Fruit fly (Drosophila melanogaster) whole organism, pupa: ENCODE data around the gene CdGAPr.

ENCODE experiments used
- CG10348 ChIP-seq: fragments of 200-800 bp; sonication (Bioruptor generic); IDR thresholded peaks from 2 replicates; pipeline ENCODE4 v1.3.6; 2022; ENCODE audit warnings: missing biosample characterization, missing genetic modification characterization
- CG12605 ChIP-seq: fragments of 200-800 bp; sonication (Bioruptor generic); IDR thresholded peaks from 2 replicates; pipeline ENCODE4 v1.3.6; 2022; ENCODE audit warnings: missing biosample characterization, missing genetic modification characterization
- CG13204 ChIP-seq: fragments of 200-800 bp; sonication (Bioruptor generic); optimal IDR thresholded peaks from 2 replicates; lab custom pipeline; 2018; ENCODE audit warnings: missing biosample characterization, mild to moderate bottlenecking, missing genetic modification characterization, moderate library complexity
- CG14655 ChIP-seq: fragments of 200-800 bp; sonication (Bioruptor generic); optimal IDR thresholded peaks from 3 replicates; lab custom pipeline; 2017; ENCODE audit warnings: mild to moderate bottlenecking, missing biosample characterization, missing genetic modification reagents, missing genetic modification characterization
- CG15710 ChIP-seq: fragments of 200-800 bp; sonication (Bioruptor generic); optimal IDR thresholded peaks from 2 replicates; lab custom pipeline; 2018; ENCODE audit warnings: missing biosample characterization, mild to moderate bottlenecking, missing genetic modification characterization, moderate library complexity
- CG17806 ChIP-seq: fragments of 200-800 bp; sonication (Bioruptor generic); optimal IDR thresholded peaks from 2 replicates; lab custom pipeline; 2018; ENCODE audit warnings: missing biosample characterization, mild to moderate bottlenecking, missing genetic modification characterization, moderate library complexity
- CG32121 ChIP-seq: fragments of 200-800 bp; sonication (Bioruptor generic); IDR thresholded peaks from 2 replicates; pipeline ENCODE4 v1.3.6; 2022; ENCODE audit warnings: missing biosample characterization, missing genetic modification characterization
- CG34367 ChIP-seq: fragments of 200-800 bp; sonication (Bioruptor generic); optimal IDR thresholded peaks from 2 replicates; lab custom pipeline; 2018; ENCODE audit warnings: missing biosample characterization, mild to moderate bottlenecking, missing genetic modification characterization
- CG4496 ChIP-seq: fragments of 200-800 bp; sonication (Bioruptor generic); IDR thresholded peaks from 3 replicates; pipeline ENCODE4 v1.3.6; 2022; ENCODE audit warnings: missing biosample characterization, missing genetic modification characterization
- CG8159 ChIP-seq: fragments of 200-800 bp; sonication (Bioruptor generic); optimal IDR thresholded peaks from 3 replicates; lab custom pipeline; 2018; ENCODE audit warnings: missing biosample characterization, mild to moderate bottlenecking, missing genetic modification characterization, moderate library complexity
- CG8301 ChIP-seq: fragments of 200-800 bp; sonication (Bioruptor generic); optimal IDR thresholded peaks from 2 replicates; lab custom pipeline; 2018; ENCODE audit warnings: missing biosample characterization, mild to moderate bottlenecking, missing genetic modification characterization
- CG9948 ChIP-seq: fragments of 200-800 bp; sonication (Bioruptor generic); optimal IDR thresholded peaks from 2 replicates; lab custom pipeline; 2018; ENCODE audit warnings: missing biosample characterization, mild to moderate bottlenecking, missing genetic modification characterization, moderate library complexity
- D1 ChIP-seq: fragments of 200-800 bp; sonication (Bioruptor generic); optimal IDR thresholded peaks from 2 replicates; lab custom pipeline; 2018; ENCODE audit warnings: missing biosample characterization, mild to moderate bottlenecking, missing genetic modification characterization, moderate library complexity
- EcR ChIP-seq: fragments of 200-800 bp; sonication (Bioruptor generic); optimal IDR thresholded peaks from 3 replicates; lab custom pipeline; 2019; ENCODE audit warnings: missing biosample characterization, missing genetic modification characterization, mild to moderate bottlenecking, moderate library complexity, missing genetic modification reagents
- Ets98B ChIP-seq: fragments of 200-800 bp; sonication (Bioruptor generic); IDR thresholded peaks from 2 replicates; pipeline ENCODE4 v1.3.6; 2022; ENCODE audit warnings: missing biosample characterization, missing genetic modification characterization
- Pif1A ChIP-seq: fragments of 200-800 bp; sonication (Bioruptor generic); optimal IDR thresholded peaks from 3 replicates; lab custom pipeline; 2016; ENCODE audit warnings: missing biosample characterization, missing genetic modification characterization
- Pif1B ChIP-seq: fragments of 200-800 bp; sonication (Bioruptor generic); optimal IDR thresholded peaks from 3 replicates; lab custom pipeline; 2016; ENCODE audit warnings: missing biosample characterization, missing genetic modification characterization
- Snoo ChIP-seq: fragments of 200-800 bp; sonication (Bioruptor generic); optimal IDR thresholded peaks from 3 replicates; lab custom pipeline; 2017; ENCODE audit warnings: missing biosample characterization, mild to moderate bottlenecking, missing genetic modification characterization, inconsistent platforms
- fd96Ca ChIP-seq: fragments of 200-800 bp; sonication (Bioruptor generic); IDR thresholded peaks from 3 replicates; pipeline ENCODE4 v1.3.6; 2022; ENCODE audit warnings: missing biosample characterization, missing genetic modification characterization
- gl ChIP-seq: fragments of 200-800 bp; sonication (Bioruptor generic); optimal IDR thresholded peaks from 2 replicates; lab custom pipeline; 2018; ENCODE audit warnings: missing biosample characterization, mild to moderate bottlenecking, missing genetic modification characterization
- rn ChIP-seq: fragments of 200-800 bp; sonication (Bioruptor generic); IDR thresholded peaks from 2 replicates; pipeline ENCODE4 v1.3.6; 2022; ENCODE audit warnings: missing biosample characterization, missing genetic modification characterization

Gene CdGAPr

DNA sequence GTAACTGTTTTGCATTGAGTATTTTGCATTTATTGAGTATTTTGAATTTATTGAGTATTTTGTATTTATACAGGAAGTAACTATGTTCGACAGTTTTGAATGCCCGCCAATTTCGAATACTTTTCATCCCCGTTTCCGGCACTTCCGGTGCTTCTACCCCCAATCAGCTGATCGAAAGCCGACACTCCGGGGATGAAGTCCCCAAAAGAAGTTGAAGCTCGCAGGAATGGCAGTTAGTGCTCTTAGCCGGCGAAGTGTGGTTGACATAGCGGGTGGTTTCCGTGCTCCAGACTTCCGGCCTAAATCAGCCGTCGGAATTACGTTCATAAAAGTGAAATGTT is 4.4 kb upstream of the CdGAPr start, which contains the start of gene sick:
Gene sick, plus strand, starts transcription at position 255 of the 341 bp plus-strand sequence.
- TF ChIP-seq gl, result no peak
- TF ChIP-seq CG15710 (tag; lab: Kevin White, UChicago), result no peak
- no peak for TF ChIP-seq D1
- TF ChIP-seq CG17806, result no peak
- TF ChIP-seq Snoo (tag; lab: Kevin White, UChicago), result no peak

DNA sequence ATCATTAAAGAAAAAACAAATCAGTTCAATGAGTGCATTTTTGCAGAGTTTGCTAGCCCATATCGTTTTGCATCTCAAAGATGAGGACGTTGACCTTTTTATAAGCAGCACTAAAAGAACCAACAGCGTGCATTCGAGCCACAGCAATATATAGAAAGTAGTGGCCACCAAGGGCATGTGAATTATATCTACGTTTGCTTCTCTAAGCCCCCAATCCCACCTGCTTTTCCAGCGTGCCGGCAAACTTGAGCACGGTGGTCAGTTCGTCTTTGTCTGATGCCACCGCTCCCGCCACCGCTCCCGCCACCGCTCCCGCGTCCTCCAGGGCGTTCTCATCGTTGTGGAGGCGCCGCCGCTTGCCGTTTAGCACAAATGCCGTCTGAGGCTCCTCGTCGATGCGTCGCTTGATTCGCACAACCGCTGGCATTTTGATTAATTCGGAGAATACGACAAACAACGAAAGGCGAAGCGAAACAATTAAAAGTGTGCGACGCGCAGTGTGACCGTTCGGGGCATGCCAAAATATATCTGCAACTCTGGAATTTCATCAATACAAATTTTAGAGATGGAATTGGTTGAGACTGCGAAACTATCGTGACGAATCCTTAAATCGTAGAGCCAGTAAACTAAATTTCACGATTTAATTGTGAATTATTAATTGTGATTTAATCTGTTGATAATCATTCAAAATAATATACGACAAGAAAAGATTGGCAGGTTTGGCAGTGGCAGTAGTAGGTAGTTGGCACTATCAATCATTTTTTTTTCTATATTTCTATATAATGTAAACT is 3.8 kb upstream of the CdGAPr start:
- TF ChIP-seq CG12605 (GFP tag; lab: Robert Waterston, UW) (no peak), fd96Ca (peak; percentile 58), rn (GFP tag; lab: Robert Waterston, UW) (no peak), CG10348 (no peak), gl (no peak), CG15710 (tag; lab: Kevin White, UChicago) (peak; percentile 15), CG4496 (peak; percentile 26; the same call in 1 of the 3 replicates), EcR (peak; percentile 98), Pif1A (peak; percentile 13), CG32121 (GFP tag; lab: Robert Waterston, UW) (no peak), Snoo (tag; lab: Kevin White, UChicago) (peak; percentile 17), D1 (peak; percentile 40), CG13204 (GFP tag; lab: Kevin White, UChicago) (no peak), CG14655 (GFP tag; lab: Kevin White, UChicago) (peak; percentile 29), CG9948 (tag; lab: Kevin White, UChicago) (no peak), CG8301 (no peak), Ets98B (GFP tag; lab: Robert Waterston, UW) (no peak; the same call in 1 of the 2 replicates), Pif1B (GFP tag; lab: Kevin White, UChicago) (peak; percentile 16), CG34367 (no peak), CG17806 (no peak), CG8159 (peak; percentile 27)

DNA sequence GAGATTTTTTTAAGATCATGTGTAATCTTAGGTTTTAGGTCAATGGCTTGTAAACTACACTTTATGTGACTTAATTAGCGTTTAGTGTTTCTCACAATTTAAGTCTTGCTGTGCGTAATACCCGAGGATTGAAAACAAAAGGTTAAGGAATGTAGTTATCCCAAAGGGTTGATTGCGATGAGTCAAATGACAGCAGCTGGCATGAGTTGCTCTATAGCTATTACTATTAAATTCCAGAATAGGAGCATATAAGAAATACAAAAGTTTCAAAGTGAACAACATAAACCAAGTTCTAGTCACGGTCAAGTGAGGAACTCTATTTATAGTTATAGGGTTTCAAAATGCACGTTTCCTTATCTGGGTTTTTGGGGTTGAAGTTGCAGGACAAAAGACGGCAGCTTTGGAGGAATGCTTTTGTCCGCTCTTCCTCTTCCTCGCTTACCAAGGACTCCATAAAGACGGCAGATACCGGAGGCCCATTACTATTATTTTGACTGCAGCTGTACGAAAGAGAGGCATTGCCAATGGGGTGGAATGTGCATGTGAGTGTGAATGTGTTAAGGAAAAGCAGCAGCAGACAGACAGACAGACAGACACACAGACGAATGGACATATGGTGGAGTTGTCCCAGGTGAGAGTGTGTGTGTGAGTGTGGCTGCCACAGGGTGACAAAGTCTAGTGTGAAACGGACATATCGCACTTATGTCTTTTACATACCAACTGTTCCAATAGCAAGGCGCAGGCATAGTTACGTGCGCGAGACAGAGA is 945 bp downstream of the CdGAPr start:
- TF ChIP-seq CG9948 (tag; lab: Kevin White, UChicago), result peak; percentile 12
- TF ChIP-seq CG14655 (GFP tag; lab: Kevin White, UChicago), result peak; percentile 32
- no peak for TF ChIP-seq fd96Ca
- TF ChIP-seq CG4496, result no peak
- peak; percentile 18 for TF ChIP-seq Pif1A
- no peak for TF ChIP-seq CG17806

DNA sequence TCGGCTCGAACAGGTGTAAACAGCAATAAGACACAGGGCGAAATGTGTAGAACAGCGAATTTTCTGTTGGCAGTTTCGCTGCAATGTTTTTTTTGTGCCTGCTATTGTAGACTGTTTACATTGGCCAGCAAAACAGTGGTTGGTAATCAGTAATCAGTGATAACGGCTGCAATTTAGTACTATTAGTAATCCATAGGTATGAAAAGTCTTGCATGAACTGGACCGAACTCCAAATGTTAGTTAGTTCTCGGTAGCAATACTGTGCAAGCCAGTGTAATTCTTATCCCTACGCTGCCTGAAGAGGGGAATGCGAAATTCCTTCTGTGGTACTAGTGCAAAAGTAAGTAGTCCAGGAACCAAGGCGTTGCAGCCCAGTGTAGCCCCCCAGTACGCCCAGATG is 2.9 kb downstream of the CdGAPr start:
- TF ChIP-seq CG8159 (peak; percentile 13), CG4496 (peak; percentile 53; the same call in 1 of the 3 replicates), Snoo (tag; lab: Kevin White, UChicago) (no peak), CG9948 (tag; lab: Kevin White, UChicago) (peak; percentile 17), CG15710 (tag; lab: Kevin White, UChicago) (peak; percentile 32), CG34367 (no peak), CG32121 (GFP tag; lab: Robert Waterston, UW) (peak; percentile 30; the same call in 1 of the 2 replicates), gl (no peak)

DNA sequence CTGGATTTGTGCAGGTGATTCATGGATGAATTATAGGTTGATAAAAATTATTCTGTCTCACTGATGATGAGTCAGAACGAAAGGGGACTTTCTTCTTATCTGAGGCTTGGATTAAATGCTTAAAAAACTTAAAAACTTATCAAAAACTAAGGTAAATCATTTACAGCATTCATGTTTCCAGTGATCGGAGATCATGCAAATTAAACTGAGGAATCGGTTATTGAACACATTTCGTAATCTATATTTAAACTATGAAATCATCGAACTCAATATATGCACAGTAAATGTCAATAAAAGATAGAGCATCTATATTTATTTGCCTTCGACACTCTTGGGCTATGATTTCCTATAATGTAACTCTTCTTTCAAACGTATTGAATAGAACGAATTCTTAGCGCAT is 3.8 kb downstream of the CdGAPr start:
- TF ChIP-seq CG14655 (GFP tag; lab: Kevin White, UChicago), result no peak
- TF ChIP-seq CG15710 (tag; lab: Kevin White, UChicago), result no peak
- TF ChIP-seq Pif1A, result no peak
- no peak for TF ChIP-seq Pif1B (GFP tag; lab: Kevin White, UChicago)
- TF ChIP-seq CG8159, result no peak
- TF ChIP-seq CG34367, result no peak
- no peak for TF ChIP-seq Snoo (tag; lab: Kevin White, UChicago)
- no peak for TF ChIP-seq gl
- no peak for TF ChIP-seq CG13204 (GFP tag; lab: Kevin White, UChicago)
- no peak for TF ChIP-seq D1
- TF ChIP-seq CG8301, result no peak
- TF ChIP-seq CG10348, result no peak
- TF ChIP-seq CG32121 (GFP tag; lab: Robert Waterston, UW), result no peak
- TF ChIP-seq CG4496, result no peak

DNA sequence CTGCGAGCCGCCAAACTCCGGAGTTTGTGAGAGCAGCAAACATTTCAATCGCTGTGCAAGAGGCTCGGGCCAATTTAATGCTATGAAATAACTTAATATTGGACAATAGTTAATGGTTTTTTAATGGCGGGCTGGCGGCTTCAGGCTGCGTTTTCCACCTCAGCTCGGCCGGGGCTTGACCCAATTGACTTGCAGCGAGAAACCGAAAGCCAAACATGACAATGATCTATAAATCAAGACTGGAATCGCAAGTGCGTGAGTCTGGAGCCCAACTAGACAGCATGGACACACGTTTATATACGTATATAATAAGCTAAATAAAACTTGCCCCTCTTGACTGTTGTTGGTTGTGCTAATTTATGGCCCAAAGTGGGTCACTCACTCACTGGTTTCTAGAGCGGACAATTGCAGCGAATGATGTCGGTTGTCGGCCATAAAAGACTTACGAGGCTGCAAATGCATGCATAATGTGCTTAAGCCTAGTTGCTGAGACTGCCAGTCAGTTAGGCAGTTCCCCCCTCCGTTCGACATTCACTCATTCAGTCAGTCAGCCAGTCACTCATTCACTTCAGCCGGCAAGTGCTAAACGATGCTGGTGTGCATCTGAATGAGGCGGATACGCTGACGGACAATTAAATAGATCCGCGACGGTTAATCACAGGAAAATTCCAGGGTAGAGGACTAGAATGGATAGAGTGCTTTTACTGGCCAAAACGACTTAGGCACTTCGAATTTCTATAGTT is 6.7 kb downstream of the CdGAPr start:
- TF ChIP-seq CG8159 (no peak), EcR (peak; percentile 19), D1 (no peak), Snoo (tag; lab: Kevin White, UChicago) (no peak), CG4496 (0 out of 3 replicates have a peak, but pooled peaks have one; percentile 32), rn (GFP tag; lab: Robert Waterston, UW) (no peak), CG9948 (tag; lab: Kevin White, UChicago) (no peak), CG13204 (GFP tag; lab: Kevin White, UChicago) (no peak), Pif1B (GFP tag; lab: Kevin White, UChicago) (no peak), CG32121 (GFP tag; lab: Robert Waterston, UW) (no peak), Pif1A (no peak), CG12605 (GFP tag; lab: Robert Waterston, UW) (no peak), CG15710 (tag; lab: Kevin White, UChicago) (no peak), fd96Ca (no peak), Ets98B (GFP tag; lab: Robert Waterston, UW) (no peak), CG8301 (no peak)
